Fruit fly (Drosophila melanogaster) whole organism, embryonic: ENCODE measurements around the gene CG42329.

ENCODE experiments used
- Antp ChIP-seq: fragments of 200-800 bp; sonication (Bioruptor generic); optimal IDR thresholded peaks from 3 replicates; lab custom pipeline; 2016; ENCODE audit warnings: missing biosample characterization, missing genetic modification characterization
- BEAF-32 ChIP-seq: fragments of 200-800 bp; sonication (Bioruptor generic); optimal IDR thresholded peaks from 3 replicates; lab custom pipeline; 2017; ENCODE audit warnings: missing biosample characterization, missing genetic modification characterization, mild to moderate bottlenecking, moderate library complexity, missing genetic modification reagents
- C15 ChIP-seq: fragments of 200-800 bp; sonication (Bioruptor generic); IDR thresholded peaks from 3 replicates; pipeline ENCODE4 v1.3.6; 2022; ENCODE audit warnings: missing biosample characterization, missing genetic modification characterization
- CG10321 ChIP-seq: fragments of 200-800 bp; sonication (Bioruptor generic); IDR thresholded peaks from 2 replicates; pipeline ENCODE4 v1.3.6; 2022; ENCODE audit warnings: missing biosample characterization, missing genetic modification characterization
- CG11695 ChIP-seq: fragments of 200-800 bp; sonication (Bioruptor generic); IDR thresholded peaks from 3 replicates; pipeline ENCODE4 v1.3.6; 2022; ENCODE audit warnings: missing biosample characterization, missing genetic modification characterization
- CG11723 ChIP-seq: fragments of 200-800 bp; sonication (Bioruptor generic); optimal IDR thresholded peaks from 2 replicates; lab custom pipeline; 2017; ENCODE audit warnings: missing biosample characterization, mild to moderate bottlenecking, missing genetic modification characterization
- CG12104 ChIP-seq: fragments of 200-800 bp; sonication (Bioruptor generic); optimal IDR thresholded peaks from 3 replicates; lab custom pipeline; 2016; ENCODE audit warnings: missing biosample characterization, missing genetic modification characterization
- CG12299 ChIP-seq: fragments of 200-800 bp; sonication (Bioruptor generic); optimal IDR thresholded peaks from 2 replicates; lab custom pipeline; 2018; ENCODE audit warnings: missing biosample characterization, mild to moderate bottlenecking, missing genetic modification characterization
- CG14014 ChIP-seq: fragments of 200-800 bp; sonication (Bioruptor generic); IDR thresholded peaks from 2 replicates; pipeline ENCODE4 v1.3.6; 2022; ENCODE audit warnings: missing biosample characterization, missing genetic modification characterization
- CG14667 ChIP-seq: fragments of 200-800 bp; sonication (Bioruptor generic); IDR thresholded peaks from 2 replicates; pipeline ENCODE4 v1.3.6; 2022; ENCODE audit warnings: missing biosample characterization, missing genetic modification characterization
- CG15601 ChIP-seq: fragments of 200-800 bp; sonication (Bioruptor generic); optimal IDR thresholded peaks from 3 replicates; lab custom pipeline; 2019; ENCODE audit warnings: missing biosample characterization, mild to moderate bottlenecking, missing genetic modification characterization, moderate library complexity
- CG16813 ChIP-seq: fragments of 200-800 bp; sonication (Bioruptor generic); IDR thresholded peaks from 3 replicates; pipeline ENCODE4 v1.3.6; 2022; ENCODE audit warnings: missing biosample characterization, missing genetic modification characterization; ENCODE audit not compliant: partially characterized antibody
- CG18262 ChIP-seq: fragments of 200-800 bp; optimal IDR thresholded peaks from 3 replicates; lab custom pipeline; 2019; ENCODE audit warnings: missing biosample characterization, mild to moderate bottlenecking, missing genetic modification characterization, moderate library complexity
- CG2889 ChIP-seq: fragments of 200-800 bp; sonication (Bioruptor generic); IDR thresholded peaks from 3 replicates; pipeline ENCODE4 v1.3.6; 2022; ENCODE audit warnings: missing biosample characterization, missing genetic modification characterization
- CG32767 ChIP-seq: fragments of 200-800 bp; sonication (Bioruptor generic); IDR thresholded peaks from 2 replicates; pipeline ENCODE4 v1.3.6; 2022; ENCODE audit warnings: missing biosample characterization, missing genetic modification characterization
- CG3995 ChIP-seq: fragments of 200-800 bp; sonication (Bioruptor generic); optimal IDR thresholded peaks from 3 replicates; lab custom pipeline; 2016; ENCODE audit warnings: missing biosample characterization, missing genetic modification characterization
- CG7745 ChIP-seq: fragments of 200-800 bp; sonication (Bioruptor generic); optimal IDR thresholded peaks from 2 replicates; lab custom pipeline; 2018; ENCODE audit warnings: missing biosample characterization, mild to moderate bottlenecking, missing genetic modification characterization, moderate library complexity
- CG7839 ChIP-seq: fragments of 200-800 bp; sonication (Bioruptor generic); optimal IDR thresholded peaks from 3 replicates; lab custom pipeline; 2018; ENCODE audit warnings: missing biosample characterization, mild to moderate bottlenecking, missing genetic modification characterization, moderate library complexity
- CG8281 ChIP-seq: fragments of 200-800 bp; sonication (Bioruptor generic); optimal IDR thresholded peaks from 2 replicates; lab custom pipeline; 2018; ENCODE audit warnings: missing biosample characterization, mild to moderate bottlenecking, missing genetic modification characterization, moderate library complexity
- CG8388 ChIP-seq: fragments of 200-800 bp; sonication (Bioruptor generic); optimal IDR thresholded peaks from 2 replicates; lab custom pipeline; 2019; ENCODE audit warnings: missing biosample characterization, mild to moderate bottlenecking, missing genetic modification characterization, moderate library complexity
- CG8944 ChIP-seq: fragments of 200-800 bp; sonication (Bioruptor generic); optimal IDR thresholded peaks from 3 replicates; lab custom pipeline; 2016; ENCODE audit warnings: missing biosample characterization, missing genetic modification characterization
- Deaf1 ChIP-seq: fragments of 200-800 bp; optimal IDR thresholded peaks from 3 replicates; lab custom pipeline; 2019; ENCODE audit warnings: missing biosample characterization, mild to moderate bottlenecking, missing genetic modification characterization, moderate library complexity
- Dp ChIP-seq: fragments of 200-800 bp; sonication (Bioruptor generic); optimal IDR thresholded peaks from 2 replicates; lab custom pipeline; 2018; ENCODE audit warnings: missing biosample characterization, mild to moderate bottlenecking, missing genetic modification characterization, moderate library complexity
- ERR ChIP-seq: fragments of 200-800 bp; sonication (Bioruptor generic); optimal IDR thresholded peaks from 2 replicates; lab custom pipeline; 2016; ENCODE audit warnings: missing biosample characterization, missing genetic modification characterization
- Fer1 ChIP-seq: fragments of 200-800 bp; sonication (Bioruptor generic); optimal IDR thresholded peaks from 2 replicates; lab custom pipeline; 2017; ENCODE audit warnings: missing biosample characterization, mild to moderate bottlenecking, missing genetic modification characterization
- Fer3 ChIP-seq: fragments of 200-800 bp; sonication (Bioruptor generic); optimal IDR thresholded peaks from 2 replicates; lab custom pipeline; 2018; ENCODE audit warnings: missing biosample characterization, mild to moderate bottlenecking, missing genetic modification characterization, moderate library complexity
- Hr78 ChIP-seq, 2 experiments: fragments of 200-800 bp in 1 of 2; fragments of >200 bp in 1 of 2; sonication (Bioruptor generic) in 1 of 2; optimal IDR thresholded peaks; 2 replicates each; lab custom pipeline; 2017 to 2019; ENCODE audit warnings: missing biosample characterization in 2 of 2, missing genetic modification characterization in 2 of 2, mild to moderate bottlenecking in 1 of 2, moderate library complexity in 1 of 2
- MTF-1 ChIP-seq: fragments of 200-800 bp; sonication (Bioruptor generic); optimal IDR thresholded peaks from 2 replicates; lab custom pipeline; 2018; ENCODE audit warnings: missing biosample characterization, mild to moderate bottlenecking, missing genetic modification characterization, borderline replicate concordance
- NC2α ChIP-seq: fragments of 200-800 bp; sonication (Bioruptor generic); optimal IDR thresholded peaks from 2 replicates; lab custom pipeline; 2016; ENCODE audit warnings: missing biosample characterization, missing genetic modification characterization
- Oli ChIP-seq: fragments of 200-800 bp; sonication (Bioruptor generic); optimal IDR thresholded peaks from 2 replicates; lab custom pipeline; 2018; ENCODE audit warnings: missing biosample characterization, mild to moderate bottlenecking, missing genetic modification characterization, moderate library complexity
- Scr ChIP-seq: fragments of 200-800 bp; sonication (Bioruptor generic); IDR thresholded peaks from 2 replicates; pipeline ENCODE4 v1.3.6; 2022; ENCODE audit warnings: missing biosample characterization, missing genetic modification characterization; ENCODE audit not compliant: partially characterized antibody
- Sox100B ChIP-seq: fragments of 200-800 bp; sonication (Bioruptor generic); optimal IDR thresholded peaks from 3 replicates; lab custom pipeline; 2018; ENCODE audit warnings: missing biosample characterization, mild to moderate bottlenecking, missing genetic modification characterization
- ab ChIP-seq: fragments of 200-800 bp; sonication (Bioruptor generic); optimal IDR thresholded peaks from 2 replicates; lab custom pipeline; 2016; ENCODE audit warnings: missing biosample characterization, missing genetic modification characterization
- ash1 ChIP-seq: fragments of 200-800 bp; sonication (Bioruptor generic); optimal IDR thresholded peaks from 2 replicates; lab custom pipeline; 2018; ENCODE audit warnings: missing biosample characterization, mild to moderate bottlenecking, missing genetic modification characterization
- cwo ChIP-seq: fragments of 200-800 bp; sonication (Bioruptor generic); optimal IDR thresholded peaks from 3 replicates; lab custom pipeline; 2017; ENCODE audit warnings: missing biosample characterization, missing genetic modification characterization, mild to moderate bottlenecking, moderate library complexity, missing genetic modification reagents
- dan ChIP-seq: fragments of 200-800 bp; sonication (Bioruptor generic); IDR thresholded peaks from 2 replicates; pipeline ENCODE4 v1.3.6; 2022; ENCODE audit warnings: missing biosample characterization, missing genetic modification characterization
- dm ChIP-seq: fragments of 200-800 bp; sonication (Bioruptor generic); optimal IDR thresholded peaks from 3 replicates; lab custom pipeline; 2016; ENCODE audit warnings: missing biosample characterization, missing genetic modification characterization
- fd64A ChIP-seq: fragments of 200-800 bp; sonication (Bioruptor generic); optimal IDR thresholded peaks from 3 replicates; lab custom pipeline; 2018; ENCODE audit warnings: missing biosample characterization, mild to moderate bottlenecking, missing genetic modification characterization
- fu2 ChIP-seq: fragments of 200-800 bp; sonication (Bioruptor generic); optimal IDR thresholded peaks from 2 replicates; lab custom pipeline; 2016; ENCODE audit warnings: missing biosample characterization, missing genetic modification characterization
- gsb-n ChIP-seq: fragments of 200-800 bp; sonication (Bioruptor generic); optimal IDR thresholded peaks from 3 replicates; lab custom pipeline; 2018; ENCODE audit warnings: missing biosample characterization, mild to moderate bottlenecking, missing genetic modification characterization
- hkb ChIP-seq, 2 experiments: fragments of 200-800 bp in 1 of 2; fragments of >200 bp in 1 of 2; sonication (Bioruptor generic) in 1 of 2; IDR thresholded peaks in 1 of 2; optimal IDR thresholded peaks in 1 of 2; 2 replicates each; pipeline versions ENCODE4 v1.3.6 to Lab custom; 2017 to 2022; ENCODE audit warnings: missing biosample characterization in 1 of 2, missing genetic modification characterization in 1 of 2
- nerfin-2 ChIP-seq: fragments of 200-800 bp; sonication (Bioruptor generic); IDR thresholded peaks from 2 replicates; pipeline ENCODE4 v1.3.6; 2022; ENCODE audit warnings: missing biosample characterization, missing genetic modification characterization; ENCODE audit not compliant: partially characterized antibody
- pnt ChIP-seq: fragments of 200-800 bp; sonication (Bioruptor generic); optimal IDR thresholded peaks from 3 replicates; lab custom pipeline; 2016; ENCODE audit warnings: missing biosample characterization, missing genetic modification characterization
- ranshi ChIP-seq: fragments of 200-800 bp; sonication (Bioruptor generic); IDR thresholded peaks from 2 replicates; pipeline ENCODE4 v1.3.6; 2022; ENCODE audit warnings: missing biosample characterization, missing genetic modification characterization
- row ChIP-seq: fragments of 200-800 bp; sonication (Bioruptor generic); IDR thresholded peaks from 3 replicates; pipeline ENCODE4 v1.3.6; 2022; ENCODE audit warnings: missing biosample characterization, missing genetic modification characterization
- so ChIP-seq: fragments of 200-800 bp; sonication (Bioruptor generic); IDR thresholded peaks from 3 replicates; pipeline ENCODE4 v1.3.6; 2022; ENCODE audit warnings: missing biosample characterization, missing genetic modification characterization
- sqz ChIP-seq: fragments of 200-800 bp; sonication (Bioruptor generic); optimal IDR thresholded peaks from 3 replicates; lab custom pipeline; 2018; ENCODE audit warnings: missing biosample characterization, mild to moderate bottlenecking, missing genetic modification characterization
- tio ChIP-seq: fragments of 200-800 bp; sonication (Bioruptor generic); optimal IDR thresholded peaks from 2 replicates; lab custom pipeline; 2017; ENCODE audit warnings: missing biosample characterization, missing genetic modification characterization, inconsistent platforms
- twi ChIP-seq: fragments of 200-800 bp; optimal IDR thresholded peaks from 2 replicates; lab custom pipeline; 2019; ENCODE audit warnings: missing biosample characterization, mild to moderate bottlenecking, missing genetic modification characterization, moderate library complexity
- vvl ChIP-seq: fragments of 200-800 bp; sonication (Bioruptor generic); IDR thresholded peaks from 2 replicates; pipeline ENCODE4 v1.3.6; 2022; ENCODE audit warnings: missing biosample characterization, missing genetic modification characterization

The CG42329 gene

DNA sequence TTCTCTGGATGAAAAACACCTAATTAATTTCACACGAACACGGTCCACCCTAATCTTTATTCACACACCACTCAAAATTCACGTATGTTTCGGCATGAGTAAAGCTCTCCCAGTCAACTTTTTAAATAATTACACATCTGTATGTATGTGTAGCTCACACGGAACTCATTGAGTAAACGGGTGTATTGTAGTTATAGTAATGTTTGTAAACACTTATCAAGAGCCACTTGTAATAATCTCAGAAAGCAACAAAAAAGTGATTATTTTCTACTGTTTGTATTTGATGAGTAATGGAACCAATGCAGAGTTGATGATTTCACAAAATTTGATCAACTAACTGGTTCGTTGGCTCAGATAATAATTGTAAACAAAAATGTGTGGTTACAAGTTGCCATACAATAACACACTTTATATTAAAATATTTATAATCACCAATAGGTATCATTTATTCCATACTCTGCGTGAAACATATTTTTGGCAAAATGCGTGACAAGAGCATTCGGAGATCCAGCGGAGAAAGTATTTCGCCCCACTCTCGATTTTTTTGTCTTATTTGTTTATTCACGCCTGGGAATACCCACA, 1.1 kb upstream of the CG42329 start (continued):
- no peak for TF ChIP-seq CG8388 (GFP tag; lab: Kevin White, UChicago)
- TF ChIP-seq CG16813 (GFP tag; lab: Robert Waterston, UW), result no peak
- TF ChIP-seq ranshi (GFP tag; lab: Robert Waterston, UW), result 0 out of 2 replicates have a peak, but pooled peaks have one; percentile 24
- no peak for TF ChIP-seq cwo (GFP tag; lab: Kevin White, UChicago)
- TF ChIP-seq nerfin-2 (GFP tag; lab: Robert Waterston, UW), result no peak
- TF ChIP-seq Antp (GFP tag; lab: Kevin White, UChicago), result no peak
- TF ChIP-seq Fer1, result no peak
- peak; percentile 40 for TF ChIP-seq CG7839 (tag; lab: Kevin White, UChicago)
- no peak for TF ChIP-seq CG18262 (tag; lab: Kevin White, UChicago)
- TF ChIP-seq NC2α (GFP tag; lab: Kevin White, UChicago), result no peak
- TF ChIP-seq CG10321 (GFP tag; lab: Robert Waterston, UW), result no peak
- no peak for TF ChIP-seq gsb-n (tag; lab: Kevin White, UChicago)
- TF ChIP-seq Fer3, result no peak
- no peak for TF ChIP-seq CG32767 (GFP tag; lab: Robert Waterston, UW)
- no peak for TF ChIP-seq twi (tag; lab: Kevin White, UChicago)
- TF ChIP-seq vvl, result no peak
- no peak for TF ChIP-seq fu2 (GFP tag; lab: Kevin White, UChicago)
- TF ChIP-seq CG12299 (tag; lab: Kevin White, UChicago), result no peak
- no peak for TF ChIP-seq CG8281 (tag; lab: Kevin White, UChicago)
- no peak for TF ChIP-seq Sox100B (GFP tag; lab: Kevin White, UChicago)
- TF ChIP-seq CG3995 (GFP tag; lab: Kevin White, UChicago), result no peak
- TF ChIP-seq Oli (tag; lab: Kevin White, UChicago), result no peak
- no peak for TF ChIP-seq CG2889
- no peak for TF ChIP-seq dan
- no peak for TF ChIP-seq sqz (GFP tag; lab: Kevin White, UChicago)
- TF ChIP-seq ash1, result no peak
- TF ChIP-seq ab (GFP tag; lab: Kevin White, UChicago), result no peak
- no peak for TF ChIP-seq Scr (GFP tag; lab: Robert Waterston, UW)
- no peak for TF ChIP-seq so (GFP tag; lab: Robert Waterston, UW)
- TF ChIP-seq CG12104 (GFP tag; lab: Kevin White, UChicago), result no peak
- no peak for TF ChIP-seq pnt (GFP tag; lab: Kevin White, UChicago)
- no peak for TF ChIP-seq Deaf1 (tag; lab: Kevin White, UChicago)
- no peak for TF ChIP-seq BEAF-32 (GFP tag; lab: Kevin White, UChicago)
- no peak for TF ChIP-seq dm (GFP tag; lab: Kevin White, UChicago)
- TF ChIP-seq MTF-1 (GFP tag; lab: Kevin White, UChicago), result no peak
- TF ChIP-seq CG15601 (tag; lab: Kevin White, UChicago), result no peak
- no peak for TF ChIP-seq CG14667 (GFP tag; lab: Robert Waterston, UW)
- no peak for TF ChIP-seq C15 (GFP tag; lab: Robert Waterston, UW)
- TF ChIP-seq hkb (optimal IDR thresholded peaks at IDR 0.05; lab: Kevin White, UChicago), result no peak
- no peak for TF ChIP-seq hkb (GFP tag; IDR thresholded peaks at IDR 0.05; lab: Robert Waterston, UW)
- TF ChIP-seq Dp, result no peak
- peak; percentile 62 for TF ChIP-seq tio
- 0 out of 3 replicates have a peak, but pooled peaks have one; percentile 27 for TF ChIP-seq CG11695
- TF ChIP-seq row (GFP tag; lab: Robert Waterston, UW), result peak; percentile 82
- no peak for TF ChIP-seq CG8944 (GFP tag; lab: Kevin White, UChicago)
- TF ChIP-seq ERR, result no peak
- TF ChIP-seq CG7745, result no peak
- TF ChIP-seq CG14014, result peak; percentile 40; the same call in 1 of the 2 replicates
- TF ChIP-seq Hr78 (GFP tag; optimal IDR thresholded peaks at IDR 0.05; lab: Kevin White, UChicago), result no peak
- no peak for TF ChIP-seq fd64A (GFP tag; lab: Kevin White, UChicago)
- TF ChIP-seq CG11723 (GFP tag; lab: Kevin White, UChicago), result no peak
